Worm (Caenorhabditis elegans): Measurements from ENCODE around the gene dnj-18.

- TF ChIP-seq ceh-82 (tag; optimal IDR thresholded peaks at IDR 0.05): no peak
- no peak for TF ChIP-seq nhr-76 (tag; optimal IDR thresholded peaks at IDR 0.05)
- TF ChIP-seq mep-1 (tag; optimal IDR thresholded peaks at IDR 0.05): no peak
- TF ChIP-seq lin-29 (GFP tag; IDR thresholded peaks at IDR 0.05): no peak
Measured at ce11 chrIII:4715088-4715487, 17.2 kb downstream of the dnj-18 start, which contains the start of gene him-18.
